Worm (Caenorhabditis elegans) whole organism, young adult: Measurements from ENCODE around the gene sre-8.
"Not testable (repeated sequence)": the region's sequence is repeated elsewhere in the genome, so short reads cannot be mapped to it uniquely, and the experiment has no call there.

Experiments used
- B0019.2 ChIP-seq: fragments of 200-800 bp; sonication (Bioruptor generic); conservative IDR thresholded peaks from 2 replicates; pipeline ENCODE4 v1.3.6; 2022; ENCODE audit warnings: missing genetic modification reagents, missing genetic modification characterization, missing compliant biosample characterization
- B0261.1 ChIP-seq: sonication (generic microtip); optimal IDR thresholded peaks from 2 replicates; lab custom pipeline; 2016; ENCODE audit warnings: mild to moderate bottlenecking, missing genetic modification characterization, moderate library complexity, missing compliant biosample characterization
- B0336.3 ChIP-seq: fragments of 200-800 bp; sonication (Bioruptor generic); IDR thresholded peaks from 2 replicates; pipeline ENCODE4 v1.3.6; 2022; ENCODE audit warnings: missing genetic modification characterization, missing compliant biosample characterization
- D2030.7 ChIP-seq: fragments of 200-800 bp; sonication (Bioruptor generic); IDR thresholded peaks from 2 replicates; pipeline ENCODE4 v1.3.6; 2022; ENCODE audit warnings: missing genetic modification reagents, missing genetic modification characterization, missing compliant biosample characterization
- F33H1.4 ChIP-seq: fragments of 200-800 bp; sonication (Bioruptor generic); IDR thresholded peaks from 2 replicates; pipeline ENCODE4 v1.3.6; 2022; ENCODE audit warnings: missing genetic modification reagents, missing genetic modification characterization, missing compliant biosample characterization
- F52B5.7 ChIP-seq: sonication (generic microtip); optimal IDR thresholded peaks from 2 replicates; lab custom pipeline; 2016; ENCODE audit warnings: mild to moderate bottlenecking, missing genetic modification characterization, missing compliant biosample characterization
- K12H6.12 ChIP-seq: fragments of 200-800 bp; sonication (Bioruptor generic); optimal IDR thresholded peaks from 2 replicates; lab custom pipeline; 2018; ENCODE audit warnings: mild to moderate bottlenecking, missing genetic modification characterization, missing compliant biosample characterization
- Y67H2A.10 ChIP-seq: fragments of 200-800 bp; sonication (Bioruptor generic); conservative IDR thresholded peaks from 2 replicates; pipeline ENCODE4 v1.3.6; 2022; ENCODE audit warnings: missing genetic modification reagents, missing genetic modification characterization, missing compliant biosample characterization
- aptf-3 ChIP-seq: fragments of 200-800 bp; sonication (Bioruptor generic); IDR thresholded peaks from 2 replicates; pipeline ENCODE4 v1.3.6; 2022; ENCODE audit warnings: missing genetic modification characterization, missing compliant biosample characterization
- athp-1 ChIP-seq: sonication (generic microtip); optimal IDR thresholded peaks from 2 replicates; lab custom pipeline; 2017; ENCODE audit warnings: mild to moderate bottlenecking, missing genetic modification characterization, missing compliant biosample characterization
- attf-5 ChIP-seq: fragments of 200-800 bp; sonication (Bioruptor generic); optimal IDR thresholded peaks from 2 replicates; lab custom pipeline; 2018; ENCODE audit warnings: mild to moderate bottlenecking, missing genetic modification characterization, missing compliant biosample characterization
- attf-6 ChIP-seq: fragments of 200-800 bp; sonication (Bioruptor generic); IDR thresholded peaks from 2 replicates; pipeline ENCODE4 v1.3.6; 2022; ENCODE audit warnings: missing genetic modification reagents, missing genetic modification characterization, missing compliant biosample characterization
- ccch-3 ChIP-seq: fragments of 200-800 bp; sonication (Bioruptor generic); optimal IDR thresholded peaks from 2 replicates; lab custom pipeline; 2018; ENCODE audit warnings: mild to moderate bottlenecking, missing genetic modification characterization, missing compliant biosample characterization
- ceh-91 ChIP-seq: fragments of 200-800 bp; sonication (Bioruptor generic); IDR thresholded peaks from 2 replicates; pipeline ENCODE4 v1.3.6; 2022; ENCODE audit warnings: missing genetic modification reagents, missing genetic modification characterization, missing compliant biosample characterization
- egl-44 ChIP-seq: fragments of 200-800 bp; sonication (Bioruptor generic); IDR thresholded peaks from 2 replicates; pipeline ENCODE4 v1.3.6; 2022; ENCODE audit warnings: missing genetic modification reagents, missing genetic modification characterization, missing compliant biosample characterization
- ekl-4 ChIP-seq: fragments of 200-800 bp; sonication (Bioruptor generic); IDR thresholded peaks from 2 replicates; pipeline ENCODE4 v1.3.6; 2022; ENCODE audit warnings: missing genetic modification reagents, missing genetic modification characterization, missing compliant biosample characterization
- fkh-3 ChIP-seq: sonication (generic microtip); optimal IDR thresholded peaks from 2 replicates; lab custom pipeline; 2016; ENCODE audit warnings: mild to moderate bottlenecking, missing genetic modification characterization, missing compliant biosample characterization
- him-1 ChIP-seq: sonication (generic microtip); optimal IDR thresholded peaks from 2 replicates; lab custom pipeline; 2016; ENCODE audit warnings: missing genotype, missing genetic modification reagents, missing genetic modification characterization, missing compliant biosample characterization
- hlh-26 ChIP-seq: fragments of 200-800 bp; sonication (Bioruptor generic); conservative IDR thresholded peaks from 2 replicates; pipeline ENCODE4 v1.3.6; 2022; ENCODE audit warnings: missing genetic modification reagents, missing genetic modification characterization, missing compliant biosample characterization
- hsf-1 ChIP-seq: fragments of 200-800 bp; sonication (Bioruptor generic); IDR thresholded peaks from 2 replicates; pipeline ENCODE4 v1.3.6; 2022; ENCODE audit warnings: missing genetic modification reagents, missing genetic modification characterization, missing compliant biosample characterization
- lag-1 ChIP-seq: fragments of 200-800 bp; sonication (Bioruptor generic); IDR thresholded peaks from 2 replicates; pipeline ENCODE4 v1.3.6; 2022; ENCODE audit warnings: missing genetic modification reagents, missing genetic modification characterization, missing compliant biosample characterization
- lin-26 ChIP-seq: fragments of 200-800 bp; sonication (Bioruptor generic); IDR thresholded peaks from 2 replicates; pipeline ENCODE4 v1.3.6; 2022; ENCODE audit warnings: missing genetic modification reagents, missing genetic modification characterization, missing compliant biosample characterization
- lsl-1 ChIP-seq: fragments of 200-800 bp; sonication (Bioruptor generic); optimal IDR thresholded peaks from 2 replicates; lab custom pipeline; 2018; ENCODE audit warnings: mild to moderate bottlenecking, missing genetic modification characterization, moderate library complexity, missing compliant biosample characterization
- madf-10 ChIP-seq: sonication (generic microtip); optimal IDR thresholded peaks from 2 replicates; lab custom pipeline; 2016; ENCODE audit warnings: mild to moderate bottlenecking, missing genetic modification characterization, missing compliant biosample characterization
- madf-6 ChIP-seq: fragments of 200-800 bp; sonication (Bioruptor generic); IDR thresholded peaks from 2 replicates; pipeline ENCODE4 v1.3.6; 2022; ENCODE audit warnings: missing genetic modification reagents, missing genetic modification characterization, missing compliant biosample characterization
- mcd-1 ChIP-seq: fragments of 200-800 bp; sonication (Bioruptor generic); IDR thresholded peaks from 2 replicates; pipeline ENCODE4 v1.3.6; 2022; ENCODE audit warnings: missing genetic modification reagents, missing genetic modification characterization, missing compliant biosample characterization
- snpc-1.1 ChIP-seq: sonication (generic microtip); optimal IDR thresholded peaks from 2 replicates; lab custom pipeline; 2017; ENCODE audit warnings: missing genetic modification characterization, mild to moderate bottlenecking, missing compliant biosample characterization, antibody characterized with exemption, moderate library complexity, missing genotype, missing genetic modification reagents; ENCODE audit not compliant: insufficient read depth
- snpc-1.3 ChIP-seq: sonication (generic microtip); optimal IDR thresholded peaks from 2 replicates; lab custom pipeline; 2017; ENCODE audit warnings: missing genetic modification characterization, mild to moderate bottlenecking, missing compliant biosample characterization, antibody characterized with exemption, moderate library complexity, missing genotype, missing genetic modification reagents; ENCODE audit not compliant: insufficient read depth
- snpc-3.4 ChIP-seq: sonication (generic microtip); optimal IDR thresholded peaks from 2 replicates; lab custom pipeline; 2017; ENCODE audit warnings: missing genetic modification characterization, mild to moderate bottlenecking, missing compliant biosample characterization, antibody characterized with exemption, moderate library complexity, missing genotype, missing genetic modification reagents
- snpc-4 ChIP-seq, 5 experiments: fragments of 150-350 bp in 1 of 5; sonication (generic microtip) in 4 of 5; optimal IDR thresholded peaks; 2 replicates each; lab custom pipeline; 2014 to 2018; ENCODE audit warnings: missing genetic modification characterization in 5 of 5, missing biosample characterization in 3 of 5, antibody characterized with exemption in 2 of 5, mild to moderate bottlenecking in 2 of 5, missing compliant biosample characterization in 2 of 5, missing genotype in 2 of 5, moderate library complexity in 2 of 5, missing genetic modification reagents in 1 of 5
- tbp1 ChIP-seq: fragments of 200-800 bp; sonication (Bioruptor generic); optimal IDR thresholded peaks from 2 replicates; lab custom pipeline; 2018; ENCODE audit warnings: mild to moderate bottlenecking, missing genetic modification characterization, missing compliant biosample characterization
- ztf-18 ChIP-seq: sonication (generic microtip); optimal IDR thresholded peaks from 2 replicates; lab custom pipeline; 2016; ENCODE audit warnings: missing genotype, mild to moderate bottlenecking, missing genetic modification characterization, missing compliant biosample characterization
- ztf-22 ChIP-seq: fragments of 200-800 bp; sonication (Bioruptor generic); optimal IDR thresholded peaks from 2 replicates; lab custom pipeline; 2018; ENCODE audit warnings: mild to moderate bottlenecking, missing genetic modification characterization, moderate library complexity, missing compliant biosample characterization
- ztf-26 ChIP-seq: sonication (generic microtip); optimal IDR thresholded peaks from 2 replicates; lab custom pipeline; 2017; ENCODE audit warnings: missing genetic modification characterization, missing compliant biosample characterization

Gene sre-8

DNA sequence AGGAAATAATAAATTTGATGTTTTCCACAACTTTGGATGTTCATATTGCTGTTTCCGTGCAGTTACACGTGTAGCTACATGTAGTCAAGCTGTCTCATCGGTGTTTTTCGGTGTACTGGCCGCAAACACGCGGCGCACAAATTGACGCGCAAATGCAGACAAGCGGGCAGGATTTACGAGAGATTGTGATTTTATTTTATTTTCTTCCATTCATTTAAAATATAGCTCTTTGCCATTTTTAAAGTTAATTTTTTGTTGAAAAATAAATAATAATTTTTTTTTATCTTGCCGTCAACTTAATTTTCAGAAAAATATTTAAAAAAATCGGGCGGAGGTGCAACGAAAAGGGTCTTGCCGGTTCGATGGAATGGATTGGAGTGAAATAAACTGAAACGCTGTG, 17.4 kb downstream of the sre-8 start, which contains the start of gene F40G12.7:
TSS of gene F40G12.7 (plus strand) at position 301 of the 400 bp plus-strand sequence.
- TF ChIP-seq lag-1 (GFP tag; lab: Robert Waterston, UW); ceh-91; Y67H2A.10 (GFP tag; lab: Robert Waterston, UW): not testable (repeated sequence)
- TF ChIP-seq, all 124 proteins: peak for 0; not testable (repeated sequence) for 124

DNA sequence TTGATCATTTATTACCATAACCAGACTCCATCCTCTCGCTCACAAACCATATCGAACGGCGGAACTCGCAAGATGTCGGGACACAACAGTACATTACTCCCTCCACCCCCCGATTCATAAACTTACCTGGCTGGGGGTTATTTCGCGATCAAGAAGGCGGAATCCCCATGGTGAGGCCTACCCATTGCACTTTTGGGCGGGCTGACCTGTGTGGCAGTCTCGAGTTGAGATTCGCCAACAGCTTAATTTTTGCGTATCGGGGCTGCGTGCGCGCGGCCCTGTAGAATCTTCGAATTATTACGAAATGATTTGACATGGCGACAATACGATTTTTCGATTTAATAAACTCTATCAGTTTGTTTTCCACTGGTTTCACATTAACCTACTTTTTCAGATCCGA, 20.5 kb downstream of the sre-8 start:
- TF ChIP-seq mcd-1 (GFP tag; lab: Robert Waterston, UW) = peak; percentile 52
- TF ChIP-seq snpc-4 (GFP tag; optimal IDR thresholded peaks at IDR 0.05; lab: Kevin White, UChicago) = peak; percentile 78
- peak; percentile 68 to 93 (median 85) for TF ChIP-seq snpc-4 (tag; optimal IDR thresholded peaks at IDR 0.05; lab: Kevin White, UChicago)
- TF ChIP-seq snpc-1.1 (tag; lab: Kevin White, UChicago) = peak; percentile 90
- peak; percentile 43 for TF ChIP-seq snpc-1.3 (tag; lab: Kevin White, UChicago)
- peak; percentile 48 for TF ChIP-seq D2030.7 (GFP tag; lab: Robert Waterston, UW)
- TF ChIP-seq him-1 (tag; lab: Kevin White, UChicago) = peak; percentile 87
- peak; percentile 55 for TF ChIP-seq madf-6 (GFP tag; lab: Robert Waterston, UW)
- TF ChIP-seq attf-6 (GFP tag; lab: Robert Waterston, UW) = peak; percentile 87; the same call in 1 of the 2 replicates
- peak; percentile 19 for TF ChIP-seq lsl-1 (GFP tag; lab: Kevin White, UChicago)
- TF ChIP-seq F33H1.4 (GFP tag; lab: Robert Waterston, UW) = peak; percentile 25; the same call in 1 of the 2 replicates
- peak; percentile 51 for TF ChIP-seq tbp1 (GFP tag; lab: Kevin White, UChicago)
- TF ChIP-seq B0019.2 (GFP tag; lab: Robert Waterston, UW) = 0 out of 2 replicates have a peak, but pooled peaks have one; percentile 19
- peak; percentile 53; the same call in 1 of the 2 replicates for TF ChIP-seq lin-26
- 0 out of 2 replicates have a peak, but pooled peaks have one; percentile 23 for TF ChIP-seq hsf-1 (GFP tag; lab: Robert Waterston, UW)

DNA sequence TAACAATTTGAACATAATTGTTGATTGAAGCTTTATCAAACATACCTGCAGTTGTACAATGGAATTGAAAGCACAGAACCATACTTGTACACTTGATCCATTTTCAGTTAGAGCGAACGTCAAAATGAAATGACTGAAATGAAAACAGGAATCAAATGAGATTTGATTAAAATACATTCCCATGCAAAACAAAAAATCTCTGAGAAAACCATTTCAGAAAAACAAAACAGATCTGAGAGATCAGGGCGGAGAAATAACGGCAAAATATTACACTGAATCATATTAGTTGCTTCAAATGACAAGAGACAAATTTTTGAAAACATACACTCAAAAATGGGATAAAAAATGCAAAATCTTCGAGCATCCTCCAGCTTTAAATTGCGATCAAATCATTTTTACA, 22.9 kb downstream of the sre-8 start, which contains the start of gene srt-33:
TSS of gene srt-33 (minus strand) at position 101 of the 400 bp plus-strand sequence.
- TF ChIP-seq ekl-4 (GFP tag; lab: Robert Waterston, UW) (no peak), fkh-3 (tag; lab: Kevin White, UChicago) (no peak), snpc-3.4 (tag; lab: Kevin White, UChicago) (no peak), B0336.3 (GFP tag; lab: Robert Waterston, UW) (no peak), attf-5 (GFP tag; lab: Kevin White, UChicago) (no peak), aptf-3 (no peak), attf-6 (GFP tag; lab: Robert Waterston, UW) (no peak), K12H6.12 (tag; lab: Kevin White, UChicago) (no peak), D2030.7 (GFP tag; lab: Robert Waterston, UW) (no peak), egl-44 (no peak), ztf-26 (tag; lab: Kevin White, UChicago) (no peak), ztf-18 (tag; lab: Kevin White, UChicago) (no peak), ccch-3 (GFP tag; lab: Kevin White, UChicago) (no peak), ztf-22 (GFP tag; lab: Kevin White, UChicago) (no peak), athp-1 (tag; lab: Kevin White, UChicago) (no peak), B0261.1 (tag; lab: Kevin White, UChicago) (no peak)

DNA sequence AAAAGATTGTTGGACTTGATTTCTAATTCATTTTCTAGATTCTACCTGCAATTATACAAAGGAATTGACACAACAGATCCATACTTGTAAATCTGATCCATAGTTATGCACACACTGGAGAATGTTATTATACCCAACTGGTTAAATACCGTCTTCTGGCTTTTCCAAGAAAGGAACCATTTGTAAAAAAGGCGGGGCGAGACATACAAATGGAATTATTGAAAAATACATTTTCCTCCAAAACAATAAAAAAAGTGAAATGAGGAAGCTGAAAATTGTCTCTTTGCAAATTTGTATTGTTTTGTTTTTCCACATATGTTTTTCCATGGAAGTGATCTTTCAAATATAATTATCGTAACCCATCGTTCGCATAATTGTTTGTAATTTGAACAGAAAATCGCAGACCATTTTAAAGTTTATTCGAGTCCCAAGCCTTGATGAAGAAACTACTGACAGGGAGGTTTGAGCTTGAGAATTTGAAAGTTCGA, 25.4 kb downstream of the sre-8 start, which contains the start of the genes srt-74 and F40G12.9:
TSS of gene srt-74 (minus strand) at position 101 of the 488 bp plus-strand sequence.
TSS of gene F40G12.9 (plus strand) at position 438 of the 488 bp plus-strand sequence.
- TF ChIP-seq hlh-26 (GFP tag; lab: Robert Waterston, UW) (no peak), ekl-4 (GFP tag; lab: Robert Waterston, UW) (no peak), madf-10 (no peak), F52B5.7 (tag; lab: Kevin White, UChicago) (no peak)
